Fruit fly (Drosophila melanogaster): ENCODE data around the gene ush.

- TF ChIP-seq kay (GFP tag; ENCODE audit: borderline replicate concordance), result no peak
- TF ChIP-seq cic (GFP tag; optimal IDR thresholded peaks at IDR 0.05), result no peak
- no peak for TF ChIP-seq CG33017 (tag; optimal IDR thresholded peaks at IDR 0.05)
Measured at dm6 chr2L:475920-476319, at the start of gene ush.

Measured in whole organism, adult.